Fruit fly (Drosophila melanogaster): Measurements from ENCODE around the gene Ccm3.

The Ccm3 gene

DNA sequence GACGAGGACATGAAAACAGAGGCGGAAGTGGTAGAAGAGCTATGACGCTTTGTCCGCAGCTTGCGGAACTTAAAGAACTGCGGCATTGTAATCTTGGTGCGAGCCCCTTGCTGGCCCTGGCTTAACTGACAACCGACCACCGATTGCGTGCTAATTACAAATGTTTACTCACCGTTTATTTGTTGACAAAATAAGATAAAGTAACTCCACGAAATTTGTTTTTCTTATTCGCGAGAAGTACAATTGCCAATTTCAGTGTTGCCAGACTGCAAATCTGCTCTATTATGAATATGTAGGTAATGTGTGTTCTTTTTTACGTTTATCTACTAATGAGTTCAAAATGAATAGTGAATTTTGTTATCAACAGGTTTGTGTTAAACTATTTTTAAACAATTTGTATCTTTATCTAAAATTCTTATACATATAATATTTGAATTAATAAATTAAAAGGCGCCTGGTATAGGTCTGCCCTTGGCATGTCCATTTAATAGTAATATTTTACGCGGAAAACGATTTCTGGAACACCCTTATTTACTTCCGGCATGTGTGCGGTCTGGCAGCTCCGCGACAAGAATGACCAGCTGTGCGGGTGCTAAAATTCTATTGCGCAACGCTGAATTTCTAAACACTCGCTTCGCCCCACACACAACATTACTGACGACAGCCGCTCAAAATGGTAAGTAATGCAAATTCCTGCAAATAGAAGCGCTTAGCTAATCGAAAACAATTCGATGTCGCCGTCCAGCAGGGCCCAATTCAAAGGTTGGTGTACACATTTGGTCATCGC, 14.9 kb upstream of the Ccm3 start, which contains the start of the genes Atg4b and Hibch:
Gene Atg4b, minus strand, starts transcription at position 280 of the 787 bp plus-strand sequence.
Gene Hibch, plus strand, starts transcription at position 585 of the 787 bp plus-strand sequence.
- peak; percentile 90 for TF ChIP-seq CG17801 (GFP tag; optimal IDR thresholded peaks at IDR 0.05; ENCODE audit: partially characterized antibody)

DNA sequence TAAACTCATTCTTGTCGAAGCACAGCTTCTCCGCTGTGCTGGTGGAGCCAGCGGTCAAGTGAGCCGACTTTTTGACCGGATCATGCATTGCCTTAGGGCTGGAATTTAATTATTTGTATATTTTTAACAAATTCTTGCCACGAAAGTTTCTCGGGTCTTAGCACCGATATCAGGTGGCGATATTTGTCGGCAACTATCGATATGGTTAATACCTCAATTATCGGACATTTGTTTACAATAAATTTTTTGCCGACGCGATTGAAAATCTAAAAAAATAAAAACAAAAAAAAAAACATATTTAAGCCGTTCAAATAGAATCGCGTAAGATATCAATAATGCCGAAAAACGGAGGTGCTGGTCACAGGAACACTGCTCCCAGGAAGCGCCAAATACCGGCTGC, 10.3 kb upstream of the Ccm3 start, which contains the start of the genes Cog2 and Trax:
Gene Cog2, minus strand, starts transcription at position 168 of the 400 bp plus-strand sequence.
Gene Trax, plus strand, starts transcription at position 203 of the 400 bp plus-strand sequence.
- peak; percentile 65 for TF ChIP-seq CG17801 (GFP tag; optimal IDR thresholded peaks at IDR 0.05; ENCODE audit: partially characterized antibody)

DNA sequence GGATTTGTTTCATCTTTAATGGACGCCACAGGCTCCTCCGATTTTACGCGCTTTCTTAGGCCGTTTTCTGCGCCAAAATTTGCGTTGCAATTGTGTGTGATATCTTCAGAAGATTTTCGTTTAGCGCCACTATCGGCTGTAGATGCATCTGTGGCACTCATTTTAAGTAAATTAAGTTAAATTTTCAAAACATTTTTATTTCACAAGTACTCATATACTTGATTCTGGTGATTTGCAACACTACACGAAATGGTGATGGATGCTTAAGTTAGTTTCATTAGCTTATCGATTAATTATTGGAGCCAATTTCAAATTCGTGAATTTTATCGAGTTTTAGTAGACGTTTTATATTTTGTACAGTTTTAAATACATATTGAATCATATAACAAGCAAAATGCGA, 8.1 kb upstream of the Ccm3 start, which contains the start of gene CG6171:
Gene CG6171, minus strand, starts transcription at position 250 of the 400 bp plus-strand sequence.
- TF ChIP-seq CG17801 (GFP tag; optimal IDR thresholded peaks at IDR 0.05; ENCODE audit: partially characterized antibody) = peak; percentile 10

DNA sequence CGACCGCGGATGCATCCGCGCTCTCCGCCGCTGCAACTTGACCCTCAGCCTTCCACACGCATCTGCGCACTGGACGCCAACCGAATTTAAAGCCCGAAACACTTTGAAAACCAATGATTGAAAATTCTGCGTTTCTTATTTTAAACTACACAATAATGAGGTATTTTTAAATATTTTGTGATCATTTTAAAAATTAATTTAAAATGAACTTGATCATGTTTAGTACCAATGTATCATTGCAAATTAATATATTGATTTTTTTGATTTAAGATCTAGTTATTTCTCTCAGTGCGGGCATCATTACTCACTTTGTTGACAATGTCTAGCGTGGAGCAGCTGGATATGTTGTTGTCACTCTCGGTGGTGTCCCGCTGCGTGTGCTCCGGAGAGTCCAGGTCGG, 4.9 kb upstream of the Ccm3 start:
- peak; percentile 6 for TF ChIP-seq CG17801 (GFP tag; optimal IDR thresholded peaks at IDR 0.05; ENCODE audit: partially characterized antibody)

DNA sequence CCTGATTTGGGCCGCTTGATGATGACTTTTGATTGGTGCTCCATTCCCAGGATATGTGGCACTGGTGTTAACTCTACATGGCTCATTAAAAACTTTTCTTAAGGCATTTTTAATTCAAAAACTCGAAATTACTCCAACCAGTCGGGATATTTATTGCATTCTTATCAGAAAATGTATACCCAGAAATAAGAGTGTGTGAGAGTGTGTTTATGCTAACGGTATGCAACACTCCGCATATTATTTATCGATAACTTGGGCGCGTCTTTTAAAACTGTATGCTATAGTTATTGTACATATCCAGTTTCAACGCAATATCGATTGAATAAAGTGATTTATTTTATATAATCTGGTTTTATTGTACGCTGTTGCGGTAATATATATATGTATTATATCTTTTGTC, 4.3 kb upstream of the Ccm3 start, which contains the start of gene CG34404:
Gene CG34404, minus strand, starts transcription at position 189 of the 400 bp plus-strand sequence.
- no peak for TF ChIP-seq CG17801 (GFP tag; optimal IDR thresholded peaks at IDR 0.05; ENCODE audit: partially characterized antibody)

DNA sequence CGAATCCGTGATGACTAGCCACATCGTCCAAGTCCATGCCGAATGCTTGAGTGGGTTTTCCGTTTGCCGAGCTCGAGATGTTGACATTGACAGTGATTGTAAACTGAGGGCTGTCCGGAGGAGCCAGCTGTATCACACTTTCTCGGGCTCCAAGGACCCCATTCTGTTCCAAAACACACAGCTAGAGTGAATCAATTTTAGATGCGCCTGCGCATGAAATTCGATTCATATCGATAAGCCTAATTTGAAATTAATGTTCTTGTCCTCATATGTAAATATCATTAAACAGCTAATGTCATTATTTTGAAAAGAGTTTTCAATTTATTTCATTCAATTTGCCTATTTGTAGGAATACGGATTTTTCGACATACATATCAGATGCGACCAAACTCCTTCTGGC, 2.0 kb upstream of the Ccm3 start, which contains the start of gene CG14868:
Gene CG14868, minus strand, starts transcription at position 204 of the 400 bp plus-strand sequence.
- TF ChIP-seq CG17801 (GFP tag; optimal IDR thresholded peaks at IDR 0.05; ENCODE audit: partially characterized antibody) = no peak

DNA sequence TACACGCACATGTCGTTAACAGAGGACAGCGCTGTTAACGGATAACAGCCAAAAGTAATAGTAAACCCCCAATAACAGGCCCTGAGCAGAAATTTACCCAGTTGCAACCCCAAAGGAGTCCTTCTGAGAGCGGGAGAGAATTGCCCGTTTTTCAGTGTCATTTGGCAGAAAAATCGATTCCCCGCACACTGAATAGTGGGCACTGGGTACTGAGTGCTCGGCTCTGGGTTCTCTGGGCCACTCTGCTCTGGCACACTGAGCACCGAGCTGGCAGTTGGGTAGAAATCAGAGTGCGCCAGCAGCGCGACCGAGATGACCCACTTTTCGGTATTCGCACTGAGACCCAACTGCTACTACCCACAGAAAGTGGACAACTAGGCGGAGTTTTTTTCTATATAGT, 2.6 kb downstream of the Ccm3 start, which contains the start of gene Rbp:
Gene Rbp, plus strand, starts transcription at position 239 of the 400 bp plus-strand sequence.
- no peak for TF ChIP-seq CG17801 (GFP tag; optimal IDR thresholded peaks at IDR 0.05; ENCODE audit: partially characterized antibody)

DNA sequence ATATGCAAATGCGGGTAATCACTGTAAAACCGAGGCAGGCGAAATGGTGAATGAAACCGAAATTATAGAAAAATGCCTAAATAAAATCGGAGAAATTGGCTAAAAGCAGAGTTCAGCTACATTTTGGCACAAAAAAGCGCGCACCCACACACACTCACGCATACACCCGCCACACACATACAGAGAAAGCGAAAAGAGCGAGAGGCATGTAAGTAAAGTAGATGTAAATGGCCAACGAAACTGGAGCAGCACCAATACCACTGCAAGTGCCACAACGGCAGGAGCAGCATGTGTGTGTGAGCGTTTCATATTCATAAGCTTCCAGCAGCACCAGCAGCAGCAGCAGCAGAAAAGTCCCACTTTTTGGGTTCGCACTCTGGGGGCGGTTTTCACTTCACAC, 3.7 kb downstream of the Ccm3 start:
- TF ChIP-seq CG17801 (GFP tag; optimal IDR thresholded peaks at IDR 0.05; ENCODE audit: partially characterized antibody) = no peak

DNA sequence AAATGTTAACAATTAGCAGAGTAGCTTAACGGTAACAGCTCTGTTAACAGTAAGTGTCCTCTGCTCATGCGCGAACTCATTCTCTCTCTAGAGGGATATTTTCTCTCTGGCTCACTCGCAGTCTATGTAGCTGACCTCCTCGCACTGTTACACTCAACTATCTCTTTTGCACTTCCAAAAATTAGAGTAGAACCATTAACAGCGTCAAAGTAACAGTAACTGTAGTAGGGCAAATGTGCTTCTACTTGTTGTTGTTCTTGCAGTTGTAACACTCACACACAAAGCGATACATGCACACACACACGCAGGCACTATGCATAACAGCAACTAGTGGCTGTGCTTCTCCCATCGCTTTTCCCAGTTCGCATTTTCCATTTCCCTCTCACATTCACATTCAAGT, 7.3 kb downstream of the Ccm3 start:
- no peak for TF ChIP-seq CG17801 (GFP tag; optimal IDR thresholded peaks at IDR 0.05; ENCODE audit: partially characterized antibody)

DNA sequence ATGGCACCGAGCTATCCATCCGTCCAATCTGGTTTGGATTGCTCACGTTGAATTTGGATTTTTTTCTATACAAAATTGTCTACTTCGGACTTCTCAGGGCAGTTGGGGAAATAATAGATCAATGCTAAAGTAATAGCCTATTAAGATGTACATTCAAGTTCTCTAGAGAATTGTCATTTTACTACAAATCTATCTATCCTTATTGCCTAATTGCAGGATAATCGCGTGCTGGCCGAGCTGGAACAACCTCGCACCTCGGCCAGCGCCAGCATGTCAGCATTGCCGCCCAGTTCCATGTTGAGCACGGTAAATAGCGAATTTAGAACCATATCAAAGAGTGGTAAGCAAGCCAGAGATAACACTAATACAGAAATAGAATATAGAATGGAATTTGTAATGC, 11.1 kb downstream of the Ccm3 start, which contains the start of gene h-cup:
Gene h-cup, minus strand, starts transcription at position 101 of the 400 bp plus-strand sequence.
- TF ChIP-seq CG17801 (GFP tag; optimal IDR thresholded peaks at IDR 0.05; ENCODE audit: partially characterized antibody) = no peak

DNA sequence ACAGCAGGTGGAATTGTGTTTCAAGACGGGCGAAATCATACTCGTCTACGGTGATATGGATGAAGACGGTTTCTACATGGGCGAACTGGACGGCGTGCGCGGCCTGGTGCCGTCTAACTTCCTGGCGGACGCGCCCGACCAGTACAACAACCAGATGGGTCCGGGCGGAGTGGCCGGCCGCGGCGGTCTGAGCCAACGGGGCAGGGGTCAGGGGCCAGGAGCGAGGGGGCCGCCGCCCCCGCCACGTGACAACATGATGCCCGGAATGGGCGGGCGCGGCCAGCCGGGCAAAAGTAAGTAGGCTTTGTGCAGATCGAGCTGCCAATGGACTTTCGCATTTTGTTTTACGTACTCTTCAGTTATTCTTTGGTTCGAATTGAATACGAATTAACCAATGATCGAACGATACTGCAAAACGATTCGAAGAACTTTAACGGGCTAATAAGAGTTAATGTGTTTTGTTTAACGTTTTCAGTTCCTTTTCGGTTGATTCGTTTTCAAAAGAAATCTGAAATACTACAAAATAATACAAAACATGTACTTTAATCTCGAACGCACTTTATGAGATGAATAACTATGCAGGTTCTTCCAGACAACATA, 21.5 kb downstream of the Ccm3 start:
- TF ChIP-seq CG17801 (GFP tag; optimal IDR thresholded peaks at IDR 0.05; ENCODE audit: partially characterized antibody) = no peak

DNA sequence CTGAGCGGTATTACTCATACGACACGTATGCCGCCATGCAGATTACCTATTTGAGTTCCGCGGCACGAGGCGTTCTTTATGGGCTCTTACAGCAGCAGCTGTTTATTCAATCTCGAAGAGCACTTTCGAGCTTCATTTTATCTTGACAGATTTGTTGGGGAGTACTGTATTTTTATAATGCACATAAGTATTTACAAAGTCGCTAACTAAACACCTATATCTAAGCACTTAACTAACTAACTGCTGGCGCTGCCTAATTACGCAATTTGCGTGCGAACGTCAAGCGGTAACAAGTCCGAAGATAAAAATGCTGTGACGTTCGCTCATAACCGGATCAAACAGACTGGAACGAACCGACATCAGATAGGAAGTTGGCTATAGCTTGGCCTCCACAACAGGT, 30.9 kb downstream of the Ccm3 start:
- no peak for TF ChIP-seq CG17801 (GFP tag; optimal IDR thresholded peaks at IDR 0.05; ENCODE audit: partially characterized antibody)

DNA sequence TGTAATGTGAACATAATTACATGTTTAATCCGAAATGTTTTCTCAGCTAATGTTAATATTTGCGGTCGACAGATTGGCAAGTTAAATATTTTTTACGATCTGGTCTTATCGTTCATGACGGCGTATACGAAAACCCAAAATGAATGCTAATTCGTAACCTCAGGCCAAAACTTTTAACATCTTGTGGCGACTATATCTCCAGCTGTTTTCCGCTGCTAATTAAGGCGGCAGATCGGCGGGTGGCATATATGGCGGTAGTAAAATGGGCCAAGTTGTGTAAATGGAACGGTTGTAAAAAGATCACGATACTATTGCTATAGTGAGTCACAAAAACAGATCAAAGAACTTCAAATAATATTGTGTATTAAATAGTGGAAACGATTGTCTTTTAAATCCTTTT, 34.6 kb downstream of the Ccm3 start:
- TF ChIP-seq CG17801 (GFP tag; optimal IDR thresholded peaks at IDR 0.05; ENCODE audit: partially characterized antibody) = no peak

DNA sequence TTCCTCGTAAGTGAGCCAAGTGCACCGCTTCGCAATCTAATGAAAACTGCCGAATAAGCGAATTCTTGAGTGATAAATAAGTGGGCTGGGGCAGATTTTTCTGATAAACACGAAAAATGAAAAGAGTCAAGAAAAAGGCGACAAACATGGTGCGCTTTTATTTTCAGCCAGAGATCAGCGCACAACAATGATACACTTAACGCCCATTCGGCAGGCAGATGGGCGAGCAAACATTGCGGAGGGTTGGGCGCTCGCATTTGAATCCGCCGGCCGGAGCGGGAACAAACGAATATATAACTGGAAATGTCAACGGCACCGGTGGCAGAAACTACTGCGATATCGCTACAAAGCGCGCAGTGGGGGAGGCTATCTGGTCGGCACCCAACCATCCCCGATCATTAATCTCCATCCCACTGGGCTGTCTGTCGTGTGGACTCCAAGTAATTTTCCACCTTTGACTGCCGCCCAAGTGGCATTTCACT, 35.3 kb downstream of the Ccm3 start, which contains the start of gene CG6125:
Gene CG6125, minus strand, starts transcription at position 51 of the 482 bp plus-strand sequence.
- no peak for TF ChIP-seq CG17801 (GFP tag; optimal IDR thresholded peaks at IDR 0.05; ENCODE audit: partially characterized antibody)

DNA sequence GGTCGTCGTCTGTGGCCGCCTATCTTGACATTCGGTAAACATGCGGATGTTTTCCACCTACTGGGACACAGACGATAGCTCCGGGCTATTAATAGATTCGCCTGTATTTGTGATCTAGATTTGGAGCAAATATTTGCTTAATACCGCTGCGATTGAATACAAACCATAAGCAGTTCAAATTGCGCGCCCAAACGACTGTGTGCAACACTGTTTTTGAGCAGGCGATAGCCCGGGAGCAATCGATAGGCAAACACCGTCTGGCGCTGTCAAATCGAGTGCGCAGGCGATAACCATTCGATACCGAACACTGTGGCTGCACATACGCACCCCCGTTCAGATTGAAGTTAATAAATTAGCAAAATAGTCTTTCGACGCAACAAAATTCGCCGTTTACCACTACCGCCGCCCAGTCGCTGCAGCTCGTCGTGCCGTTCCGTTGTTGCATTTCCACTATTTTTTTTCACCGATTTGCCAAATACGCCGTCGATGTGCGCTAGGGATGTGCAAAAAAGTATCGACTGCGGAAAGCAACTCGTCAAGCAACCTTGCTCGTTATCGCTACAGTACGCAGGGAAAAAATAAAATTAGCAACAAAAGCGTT, 36.5 kb downstream of the Ccm3 start, which contains the start of gene Atx2:
Gene Atx2, plus strand, starts transcription at position 293 of the 601 bp plus-strand sequence.
- peak; percentile 28 for TF ChIP-seq CG17801 (GFP tag; optimal IDR thresholded peaks at IDR 0.05; ENCODE audit: partially characterized antibody)

Measured in ovary, adult (tissue).